Fruit fly (Drosophila melanogaster) whole organism, embryonic: Measurements from ENCODE around the gene goe.

Experiments
- Opbp ChIP-seq: fragments of 200-800 bp; sonication (Bioruptor generic); IDR thresholded peaks from 3 replicates; pipeline ENCODE4 v1.3.6; 2022; ENCODE audit warnings: missing biosample characterization, missing genetic modification characterization; ENCODE audit not compliant: partially characterized antibody
- sc ChIP-seq, 3 experiments: fragments of >200 bp in 2 of 3; fragments of 200-800 bp in 1 of 3; sonication (Bioruptor generic) in 1 of 3; optimal IDR thresholded peaks; 2 replicates in 2 of 3; 3 replicates in 1 of 3; lab custom pipeline; 2017; ENCODE audit warnings: mild to moderate bottlenecking in 1 of 3, missing biosample characterization in 1 of 3, missing genetic modification characterization in 1 of 3, missing genetic modification reagents in 1 of 3

- TF ChIP-seq Opbp (GFP tag; lab: Robert Waterston, UW) (no peak), sc (optimal IDR thresholded peaks at IDR 0.05; lab: Kevin White, UChicago) (no peak), sc (GFP tag; optimal IDR thresholded peaks at IDR 0.05; lab: Kevin White, UChicago) (no peak)
Measured at dm6 chrX:16718169-16718723, 33.5 kb downstream of the goe start.
